Worm (Caenorhabditis elegans) whole organism, L1 larva: Measurements from ENCODE around the gene clc-11.

Experiments
- dpl-1 ChIP-seq, 3 experiments: fragments of 150-350 bp in 2 of 3; sonication (generic microtip) in 1 of 3; optimal IDR thresholded peaks; 2 replicates each; lab custom pipeline; 2014 to 2017; ENCODE audit warnings: missing biosample characterization in 3 of 3, missing genetic modification characterization in 3 of 3, missing genetic modification reagents in 3 of 3
- efl-1 ChIP-seq, 4 experiments: fragments of 150-350 bp; optimal IDR thresholded peaks in 3 of 4; peaks in 1 of 4; 1 replicate in 1 of 4; 2 replicates in 3 of 4; lab custom pipeline; 2014; ENCODE audit warnings: missing biosample characterization in 2 of 4, missing genetic modification characterization in 2 of 4, missing genetic modification reagents in 2 of 4
- elt-3 ChIP-seq, 6 experiments: fragments of 150-350 bp in 1 of 6; sonication (generic microtip); optimal IDR thresholded peaks; 2 replicates each; lab custom pipeline; 2017 to 2018; ENCODE audit warnings: missing biosample characterization in 6 of 6, missing genetic modification characterization in 6 of 6, inconsistent platforms in 1 of 6
- lin-14 ChIP-seq: fragments of 200-800 bp; sonication (Bioruptor generic); optimal IDR thresholded peaks from 2 replicates; lab custom pipeline; 2018; ENCODE audit warnings: mild to moderate bottlenecking, missing genetic modification characterization, moderate library complexity, missing compliant biosample characterization
- lin-15B ChIP-seq: fragments of 150-350 bp; sonication (generic microtip); optimal IDR thresholded peaks from 3 replicates; lab custom pipeline; 2014; ENCODE audit warnings: missing biosample characterization, missing genetic modification characterization
- lin-39 ChIP-seq: fragments of 150-350 bp; optimal IDR thresholded peaks from 2 replicates; lab custom pipeline; 2014; ENCODE audit warnings: missing biosample characterization, missing genetic modification reagents, missing genetic modification characterization
- lir-3 ChIP-seq: sonication (generic microtip); optimal IDR thresholded peaks from 2 replicates; lab custom pipeline; 2016; ENCODE audit warnings: mild to moderate bottlenecking, missing genetic modification characterization, moderate library complexity, missing compliant biosample characterization; ENCODE audit not compliant: poor library complexity
- mep-1 ChIP-seq: fragments of 150-350 bp; optimal IDR thresholded peaks from 2 replicates; lab custom pipeline; 2014; ENCODE audit warnings: missing biosample characterization, missing genetic modification characterization
- nhr-11 ChIP-seq: fragments of 150-350 bp; optimal IDR thresholded peaks from 2 replicates; lab custom pipeline; 2014; ENCODE audit warnings: missing biosample characterization, missing genetic modification characterization
- nhr-28 ChIP-seq: fragments of 150-350 bp; optimal IDR thresholded peaks from 2 replicates; lab custom pipeline; 2014; ENCODE audit warnings: missing biosample characterization, missing genetic modification characterization
- pag-3 ChIP-seq: sonication (generic microtip); optimal IDR thresholded peaks from 2 replicates; lab custom pipeline; 2017; ENCODE audit warnings: missing genetic modification characterization, mild to moderate bottlenecking, missing compliant biosample characterization, antibody characterized with exemption, borderline replicate concordance; ENCODE audit not compliant: insufficient read depth
- snpc-4 ChIP-seq: fragments of 150-350 bp; optimal IDR thresholded peaks from 2 replicates; lab custom pipeline; 2014; ENCODE audit warnings: missing biosample characterization, missing genetic modification characterization

DNA sequence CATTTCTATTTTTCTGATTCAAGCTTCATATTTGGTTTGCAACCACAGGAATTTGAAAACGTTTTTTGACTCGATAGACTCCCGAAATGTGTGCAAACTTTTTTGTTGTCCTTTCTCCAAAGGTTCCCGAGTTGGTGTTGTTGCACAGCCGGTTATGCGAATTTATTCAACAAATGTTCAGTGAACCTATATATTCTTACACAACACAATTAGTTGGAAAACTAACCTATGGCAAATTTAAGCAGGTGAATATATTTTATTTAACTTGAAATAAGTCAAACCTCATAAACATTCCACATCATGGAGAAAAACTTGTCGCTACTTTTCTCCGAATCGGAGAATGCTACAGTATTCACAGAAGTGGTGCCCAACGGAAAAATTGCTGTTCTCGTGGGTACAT lies 43.9 kb upstream of the clc-11 start, which contains the start of gene srz-14:
- no peak for TF ChIP-seq elt-3 (tag; optimal IDR thresholded peaks at IDR 0.05; lab: Kevin White, UChicago)
- no peak for TF ChIP-seq mep-1 (tag; lab: Kevin White, UChicago)
- no peak for TF ChIP-seq dpl-1 (GFP tag; optimal IDR thresholded peaks at IDR 0.05; lab: Kevin White, UChicago)
- no peak for TF ChIP-seq lin-14 (GFP tag; lab: Kevin White, UChicago)
- no peak for TF ChIP-seq nhr-28 (tag; lab: Kevin White, UChicago)
- TF ChIP-seq lin-39 (tag; lab: Kevin White, UChicago) = no peak
- TF ChIP-seq lir-3 (tag; lab: Kevin White, UChicago) = no peak
- no peak for TF ChIP-seq nhr-11 (tag; lab: Kevin White, UChicago)
- TF ChIP-seq snpc-4 (tag; lab: Kevin White, UChicago) = no peak
- TF ChIP-seq pag-3 (tag; lab: Kevin White, UChicago) = no peak
- no peak for TF ChIP-seq efl-1 (optimal IDR thresholded peaks at IDR 0.05; lab: Kevin White, UChicago)
- no peak for TF ChIP-seq efl-1 (GFP tag; optimal IDR thresholded peaks at IDR 0.05 in 1 of 2; lab: Kevin White, UChicago)
- TF ChIP-seq lin-15B (tag; lab: Kevin White, UChicago) = no peak
